Worm (Caenorhabditis elegans): ENCODE data around the gene C05B5.2.
A peak's percentile ranks its signal among the peaks of the same experiment; 100 is the strongest.

The C05B5.2 gene

ce11 chrIII:10000428-10000827 lies at the start of gene C05B5.2:
Gene C05B5.2 (minus strand): TSS chrIII:10000528.
- TF ChIP-seq ztf-11 (tag; optimal IDR thresholded peaks at IDR 0.05) (no peak), mdl-1 (tag; optimal IDR thresholded peaks at IDR 0.05) (no peak), C34F6.9 (tag; optimal IDR thresholded peaks at IDR 0.05) (no peak), sem-4 (tag; optimal IDR thresholded peaks at IDR 0.05) (no peak), skn-1 (tag; optimal IDR thresholded peaks at IDR 0.05) (no peak), unc-62 (GFP tag; optimal IDR thresholded peaks at IDR 0.05) (no peak), ceh-16 (tag; optimal IDR thresholded peaks at IDR 0.05) (no peak), nhr-25 (tag; optimal IDR thresholded peaks at IDR 0.05) (no peak), sma-9 (GFP tag; optimal IDR thresholded peaks at IDR 0.05) (no peak), sma-9 (tag; optimal IDR thresholded peaks at IDR 0.05) (no peak), ceh-82 (tag; optimal IDR thresholded peaks at IDR 0.05) (no peak), nhr-129 (tag; optimal IDR thresholded peaks at IDR 0.05) (no peak), alr-1 (tag; optimal IDR thresholded peaks at IDR 0.05) (no peak), blmp-1 (tag; optimal IDR thresholded peaks at IDR 0.05; ENCODE audit: insufficient read depth) (no peak), dmd-4 (tag; optimal IDR thresholded peaks at IDR 0.05) (no peak)

- no peak for TF ChIP-seq F13H6.1 (tag; optimal IDR thresholded peaks at IDR 0.05)
- TF ChIP-seq fos-1 (tag; optimal IDR thresholded peaks at IDR 0.05) = peak; percentile 94
These were observed 49.4 kb upstream of the C05B5.2 start, which contains the start of gene T16G12.1 for ce11 chrIII:10049682-10050081. Gene T16G12.1 (minus strand): TSS chrIII:10049857.

ce11 chrIII:10040013-10040412 lies 39.7 kb upstream of the C05B5.2 start, which contains the start of gene T16G12.7:
Gene T16G12.7 (minus strand): TSS chrIII:10040113.
- TF ChIP-seq nhr-129 (tag; optimal IDR thresholded peaks at IDR 0.05) = no peak
- no peak for TF ChIP-seq ztf-11 (tag; optimal IDR thresholded peaks at IDR 0.05)
- TF ChIP-seq fos-1 (tag; optimal IDR thresholded peaks at IDR 0.05) = no peak
- no peak for TF ChIP-seq gmeb-1 (tag; optimal IDR thresholded peaks at IDR 0.05)

ce11 chrIII:10037150-10037549 lies 36.8 kb upstream of the C05B5.2 start, which contains the start of gene M04D8.7:
Gene M04D8.7 (plus strand): TSS chrIII:10037450.
- TF ChIP-seq elt-1 (tag; optimal IDR thresholded peaks at IDR 0.05) (no peak), mab-5 (tag; optimal IDR thresholded peaks at IDR 0.05) (no peak), nhr-77 (tag; optimal IDR thresholded peaks at IDR 0.05) (no peak), zag-1 (tag; optimal IDR thresholded peaks at IDR 0.05) (no peak), nhr-237 (tag; optimal IDR thresholded peaks at IDR 0.05) (no peak), peb-1 (tag; optimal IDR thresholded peaks at IDR 0.05) (no peak), nhr-21 (tag; optimal IDR thresholded peaks at IDR 0.05) (no peak), unc-55 (GFP tag; optimal IDR thresholded peaks at IDR 0.05) (no peak), Y55F3AM.14 (GFP tag; optimal IDR thresholded peaks at IDR 0.05) (no peak), egl-27 (tag; optimal IDR thresholded peaks at IDR 0.05) (no peak), ceh-16 (tag; optimal IDR thresholded peaks at IDR 0.05) (no peak), crh-2 (tag; optimal IDR thresholded peaks at IDR 0.05) (no peak), alr-1 (tag; optimal IDR thresholded peaks at IDR 0.05) (no peak), C34F6.9 (tag; optimal IDR thresholded peaks at IDR 0.05) (no peak), lsy-2 (tag; optimal IDR thresholded peaks at IDR 0.05) (no peak), mbf-1 (tag; optimal IDR thresholded peaks at IDR 0.05) (no peak), nhr-6 (tag; optimal IDR thresholded peaks at IDR 0.05) (no peak), ztf-1 (GFP tag; conservative IDR thresholded peaks at IDR 0.05) (no peak), ama-1 (optimal IDR thresholded peaks at IDR 0.05) (no peak)

- TF ChIP-seq nhr-21 (tag; optimal IDR thresholded peaks at IDR 0.05) = peak; percentile 24
- no peak for TF ChIP-seq nhr-12 (tag; optimal IDR thresholded peaks at IDR 0.05)
- TF ChIP-seq egl-27 (tag; optimal IDR thresholded peaks at IDR 0.05) = no peak
- TF ChIP-seq peb-1 (tag; optimal IDR thresholded peaks at IDR 0.05) = no peak
- no peak for TF ChIP-seq C34F6.9 (tag; optimal IDR thresholded peaks at IDR 0.05)
These were observed 35.5 kb upstream of the C05B5.2 start, which contains the start of gene xbx-3 for ce11 chrIII:10035783-10036182. Gene xbx-3 (plus strand): TSS chrIII:10035945.

ce11 chrIII:10033881-10034280 lies 33.6 kb upstream of the C05B5.2 start, which contains the start of gene M04D8.8:
Gene M04D8.8 (plus strand): TSS chrIII:10034181.
- no peak for TF ChIP-seq sma-9 (GFP tag; optimal IDR thresholded peaks at IDR 0.05)
- TF ChIP-seq sma-9 (tag; optimal IDR thresholded peaks at IDR 0.05) = no peak
- TF ChIP-seq ztf-1 (GFP tag; conservative IDR thresholded peaks at IDR 0.05) = no peak
- TF ChIP-seq nhr-11 (tag; optimal IDR thresholded peaks at IDR 0.05) = no peak
- TF ChIP-seq mbf-1 (tag; optimal IDR thresholded peaks at IDR 0.05) = no peak
- TF ChIP-seq skn-1 (tag; optimal IDR thresholded peaks at IDR 0.05) = no peak
- no peak for TF ChIP-seq nhr-237 (tag; optimal IDR thresholded peaks at IDR 0.05)
- TF ChIP-seq nhr-6 (tag; optimal IDR thresholded peaks at IDR 0.05) = no peak
- no peak for TF ChIP-seq elt-1 (tag; optimal IDR thresholded peaks at IDR 0.05)
- no peak for TF ChIP-seq aly-2 (tag; optimal IDR thresholded peaks at IDR 0.05)
- no peak for TF ChIP-seq snpc-4 (tag; optimal IDR thresholded peaks at IDR 0.05)
